Worm (Caenorhabditis elegans) whole organism, L4 larva: Measurements from ENCODE around the gene ZK757.2.

Experiments
- R02D3.7 ChIP-seq: fragments of 150-350 bp; sonication (generic microtip); optimal IDR thresholded peaks from 3 replicates; lab custom pipeline; 2014; ENCODE audit warnings: missing biosample characterization, missing genetic modification characterization
- T20F7.1 ChIP-seq: fragments of 200-800 bp; sonication (Bioruptor generic); optimal IDR thresholded peaks from 2 replicates; lab custom pipeline; 2018; ENCODE audit warnings: mild to moderate bottlenecking, missing genetic modification characterization, missing compliant biosample characterization
- Y105C5A.15 ChIP-seq: fragments of 200-800 bp; sonication (Bioruptor generic); IDR thresholded peaks from 2 replicates; pipeline ENCODE4 v1.3.6; 2022; ENCODE audit warnings: missing genetic modification characterization, missing compliant biosample characterization
- Y48G9A.11 ChIP-seq: fragments of 200-800 bp; sonication (Bioruptor generic); IDR thresholded peaks from 2 replicates; pipeline ENCODE4 v1.3.6; 2022; ENCODE audit warnings: missing genetic modification reagents, missing genetic modification characterization, missing compliant biosample characterization
- aha-1 ChIP-seq: fragments of 150-350 bp; peaks from one replicate; lab custom pipeline; 2014; ENCODE audit warnings: missing biosample characterization, missing genetic modification characterization
- ama-1 ChIP-seq: fragments of 150-350 bp; optimal IDR thresholded peaks from 2 replicates; lab custom pipeline; 2014; ENCODE audit warnings: inconsistent platforms, mixed read lengths
- arid-1 ChIP-seq: fragments of 200-800 bp; sonication (Bioruptor generic); conservative IDR thresholded peaks from 2 replicates; pipeline ENCODE4 v1.3.6; 2022; ENCODE audit warnings: missing genetic modification reagents, missing genetic modification characterization, missing compliant biosample characterization
- attf-4 ChIP-seq: sonication (generic microtip); optimal IDR thresholded peaks from 3 replicates; lab custom pipeline; 2017; ENCODE audit warnings: missing biosample characterization, missing genetic modification characterization
- ceh-28 ChIP-seq: fragments of 150-350 bp; optimal IDR thresholded peaks from 2 replicates; lab custom pipeline; 2014; ENCODE audit warnings: missing biosample characterization, missing genetic modification reagents, missing genetic modification characterization
- ceh-82 ChIP-seq: sonication (generic microtip); optimal IDR thresholded peaks from 2 replicates; lab custom pipeline; 2017; ENCODE audit warnings: missing biosample characterization, missing genetic modification characterization
- ces-1 ChIP-seq: fragments of 150-350 bp; sonication (generic microtip); optimal IDR thresholded peaks from 4 replicates; lab custom pipeline; 2014; ENCODE audit warnings: missing biosample characterization, missing genetic modification reagents, missing genetic modification characterization
- daf-12 ChIP-seq: fragments of 150-350 bp; optimal IDR thresholded peaks from 2 replicates; lab custom pipeline; 2014; ENCODE audit warnings: missing biosample characterization, missing genetic modification reagents, missing genetic modification characterization
- daf-16 ChIP-seq, 3 experiments: sonication (generic microtip); optimal IDR thresholded peaks; 2 replicates each; lab custom pipeline; 2016 to 2017; ENCODE audit warnings: missing genetic modification characterization in 3 of 3, missing genetic modification reagents in 3 of 3, mild to moderate bottlenecking in 2 of 3, missing compliant biosample characterization in 2 of 3, missing biosample characterization in 1 of 3, moderate library complexity in 1 of 3
- dmd-8 ChIP-seq: fragments of 200-800 bp; sonication (Bioruptor generic); IDR thresholded peaks from 2 replicates; pipeline ENCODE4 v1.3.6; 2022; ENCODE audit warnings: missing genetic modification characterization, missing compliant biosample characterization
- fkh-10 ChIP-seq: fragments of 150-350 bp; optimal IDR thresholded peaks from 2 replicates; lab custom pipeline; 2014; ENCODE audit warnings: missing biosample characterization, missing genetic modification reagents, missing genetic modification characterization
- fos-1 ChIP-seq: fragments of 150-350 bp; optimal IDR thresholded peaks from 2 replicates; lab custom pipeline; 2014; ENCODE audit warnings: missing biosample characterization, missing genetic modification characterization
- hif-1 ChIP-seq, 2 experiments: sonication (generic microtip); optimal IDR thresholded peaks; 2 replicates each; lab custom pipeline; 2016 to 2017; ENCODE audit warnings: missing compliant biosample characterization in 2 of 2, missing genetic modification characterization in 2 of 2, missing genetic modification reagents in 2 of 2, missing genotype in 2 of 2, mild to moderate bottlenecking in 1 of 2
- hlh-30 ChIP-seq: sonication (generic microtip); optimal IDR thresholded peaks from 2 replicates; lab custom pipeline; 2017; ENCODE audit warnings: antibody characterized with exemption, mild to moderate bottlenecking, missing genetic modification characterization, missing compliant biosample characterization; ENCODE audit not compliant: insufficient read depth
- lin-1 ChIP-seq: fragments of 200-800 bp; sonication (Bioruptor generic); IDR thresholded peaks from 2 replicates; pipeline ENCODE4 v1.3.6; 2022; ENCODE audit warnings: missing genetic modification reagents, missing genetic modification characterization, missing compliant biosample characterization
- lin-13 ChIP-seq: fragments of 150-350 bp; optimal IDR thresholded peaks from 2 replicates; lab custom pipeline; 2014; ENCODE audit warnings: missing biosample characterization, missing genetic modification reagents, missing genetic modification characterization
- lin-38 ChIP-seq: fragments of 200-800 bp; sonication (Bioruptor generic); IDR thresholded peaks from 2 replicates; pipeline ENCODE4 v1.3.6; 2022; ENCODE audit warnings: missing genetic modification reagents, missing genetic modification characterization, missing compliant biosample characterization
- lin-39 ChIP-seq: fragments of 150-350 bp; optimal IDR thresholded peaks from 2 replicates; lab custom pipeline; 2014; ENCODE audit warnings: missing biosample characterization, missing genetic modification reagents, missing genetic modification characterization
- lir-3 ChIP-seq: sonication (generic microtip); optimal IDR thresholded peaks from 2 replicates; lab custom pipeline; 2016; ENCODE audit warnings: mild to moderate bottlenecking, missing genetic modification characterization, missing compliant biosample characterization
- mep-1 ChIP-seq: fragments of 150-350 bp; sonication (generic microtip); optimal IDR thresholded peaks from 3 replicates; lab custom pipeline; 2014; ENCODE audit warnings: missing biosample characterization, missing genetic modification characterization
- mes-2 ChIP-seq: sonication (generic microtip); optimal IDR thresholded peaks from 2 replicates; lab custom pipeline; 2016; ENCODE audit warnings: missing genotype, mild to moderate bottlenecking, missing genetic modification characterization, missing compliant biosample characterization; ENCODE audit not compliant: poor library complexity, severe bottlenecking
- nhr-111 ChIP-seq: fragments of 200-800 bp; sonication (Bioruptor generic); optimal IDR thresholded peaks from 2 replicates; lab custom pipeline; 2018; ENCODE audit warnings: mild to moderate bottlenecking, missing genetic modification characterization, missing compliant biosample characterization
- pha-4 ChIP-seq, 2 experiments: fragments of 150-350 bp in 1 of 2; fragments of 200-800 bp in 1 of 2; sonication (Bioruptor generic) in 1 of 2; IDR thresholded peaks in 1 of 2; optimal IDR thresholded peaks in 1 of 2; 2 replicates each; pipeline versions ENCODE4 v1.3.6 to Lab custom; 2014 to 2022; ENCODE audit warnings: missing genetic modification characterization in 2 of 2, missing genetic modification reagents in 2 of 2, missing biosample characterization in 1 of 2, missing compliant biosample characterization in 1 of 2
- php-3 ChIP-seq: fragments of 200-800 bp; sonication (Bioruptor generic); IDR thresholded peaks from 2 replicates; pipeline ENCODE4 v1.3.6; 2022; ENCODE audit warnings: missing genetic modification reagents, missing genetic modification characterization, missing compliant biosample characterization
- set-16 ChIP-seq: fragments of 200-800 bp; sonication (Bioruptor generic); IDR thresholded peaks from 2 replicates; pipeline ENCODE4 v1.3.6; 2022; ENCODE audit warnings: missing genetic modification reagents, missing genetic modification characterization, missing compliant biosample characterization
- spr-1 ChIP-seq: sonication (generic microtip); optimal IDR thresholded peaks from 2 replicates; lab custom pipeline; 2016; ENCODE audit warnings: mild to moderate bottlenecking, missing genetic modification characterization, missing compliant biosample characterization
- tra-1 ChIP-seq: fragments of 200-800 bp; sonication (Bioruptor generic); IDR thresholded peaks from 2 replicates; pipeline ENCODE4 v1.3.6; 2022; ENCODE audit warnings: missing genetic modification reagents, missing genetic modification characterization, missing compliant biosample characterization
- unc-39 ChIP-seq: sonication (generic microtip); optimal IDR thresholded peaks from 2 replicates; lab custom pipeline; 2017; ENCODE audit warnings: missing biosample characterization, missing genetic modification characterization
- unc-62 ChIP-seq, 3 experiments: fragments of 150-350 bp in 1 of 3; sonication (generic microtip); optimal IDR thresholded peaks in 2 of 3; peaks in 1 of 3; 1 replicate in 1 of 3; 2 replicates in 2 of 3; lab custom pipeline; 2014 to 2017; ENCODE audit warnings: missing biosample characterization in 3 of 3, missing genetic modification characterization in 3 of 3, missing genetic modification reagents in 3 of 3, missing genotype in 1 of 3
- zag-1 ChIP-seq: fragments of 150-350 bp; optimal IDR thresholded peaks from 2 replicates; lab custom pipeline; 2014; ENCODE audit warnings: missing biosample characterization, missing genetic modification characterization
- zfp-3 ChIP-seq: fragments of 200-800 bp; sonication (Bioruptor generic); conservative IDR thresholded peaks from 2 replicates; pipeline ENCODE4 v1.3.6; 2022; ENCODE audit warnings: missing genetic modification reagents, missing genetic modification characterization, missing compliant biosample characterization
- ztf-11 ChIP-seq: fragments of 150-350 bp; optimal IDR thresholded peaks from 2 replicates; lab custom pipeline; 2014; ENCODE audit warnings: missing biosample characterization, missing genetic modification characterization

Gene ZK757.2

ce11 chrIII:9853667-9854620 lies 24.8 kb downstream of the ZK757.2 start:
- TF ChIP-seq T20F7.1 (GFP tag; lab: Kevin White, UChicago) = peak; percentile 40
- no peak for TF ChIP-seq fkh-10 (GFP tag; lab: Kevin White, UChicago)
- no peak for TF ChIP-seq daf-16 (GFP tag; optimal IDR thresholded peaks at IDR 0.05; lab: Kevin White, UChicago)
- TF ChIP-seq daf-16 (tag; optimal IDR thresholded peaks at IDR 0.05; lab: Kevin White, UChicago) = peak; percentile 1
- TF ChIP-seq lir-3 (tag; lab: Kevin White, UChicago) = no peak
- TF ChIP-seq attf-4 (tag; lab: Kevin White, UChicago) = no peak
- TF ChIP-seq mep-1 (tag; lab: Kevin White, UChicago) = peak; percentile 48
- 0 out of 2 replicates have a peak, but pooled peaks have one; percentile 35 for TF ChIP-seq php-3 (GFP tag; lab: Robert Waterston, UW)
- no peak for TF ChIP-seq daf-12 (tag; lab: Kevin White, UChicago)
- peak; percentile 59; the same call in 1 of the 2 replicates for TF ChIP-seq zfp-3 (GFP tag; lab: Robert Waterston, UW)
- peak; percentile 13; the same call in 1 of the 2 replicates for TF ChIP-seq lin-38 (GFP tag; lab: Robert Waterston, UW)
- TF ChIP-seq dmd-8 = no peak
- TF ChIP-seq lin-13 (GFP tag; lab: Kevin White, UChicago) = no peak
- 0 out of 2 replicates have a peak, but pooled peaks have one; percentile 17 for TF ChIP-seq lin-1 (GFP tag; lab: Robert Waterston, UW)
- TF ChIP-seq ama-1 (lab: Kevin White, UChicago) = no peak
- no peak for TF ChIP-seq fos-1 (tag; lab: Kevin White, UChicago)
- TF ChIP-seq pha-4 (GFP tag; IDR thresholded peaks at IDR 0.05; lab: Robert Waterston, UW) = no peak
- TF ChIP-seq pha-4 (tag; optimal IDR thresholded peaks at IDR 0.05; lab: Kevin White, UChicago) = no peak
- TF ChIP-seq spr-1 (tag; lab: Kevin White, UChicago) = no peak
- peak; percentile 1 for TF ChIP-seq aha-1 (tag; lab: Kevin White, UChicago)
- no peak for TF ChIP-seq unc-39 (tag; lab: Kevin White, UChicago)
- TF ChIP-seq hif-1 (tag; optimal IDR thresholded peaks at IDR 0.05; lab: Kevin White, UChicago) = no peak
- TF ChIP-seq nhr-111 = no peak
- TF ChIP-seq mes-2 (tag; lab: Kevin White, UChicago) = peak; percentile 18
- 0 out of 2 replicates have a peak, but pooled peaks have one; percentile 27 for TF ChIP-seq Y105C5A.15 (GFP tag; lab: Robert Waterston, UW)
- TF ChIP-seq ces-1 (GFP tag; lab: Kevin White, UChicago) = no peak

DNA sequence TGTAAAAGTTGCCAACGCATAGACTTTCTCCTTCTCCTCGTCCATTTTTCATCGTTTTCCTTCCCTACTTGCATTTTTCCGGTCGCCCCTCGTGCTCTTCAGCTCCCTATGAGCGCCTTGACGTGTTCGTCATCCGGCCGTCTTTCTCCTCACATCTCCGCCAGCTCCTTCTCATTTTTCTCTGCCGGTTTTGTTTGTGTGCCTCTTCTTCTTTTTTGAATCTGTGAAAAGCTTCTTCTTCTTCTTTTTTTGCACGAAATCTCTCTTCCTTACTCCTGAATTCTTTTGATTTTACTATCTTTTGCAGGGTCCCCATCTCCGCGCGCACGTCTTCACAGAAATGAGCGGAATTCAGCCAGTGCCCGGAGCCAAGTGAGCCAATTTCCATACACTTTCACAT lies 27.2 kb downstream of the ZK757.2 start, which contains the start of gene K11H3.3:
TSS of gene K11H3.3 (plus strand) at position 308 of the 400 bp plus-strand sequence.
- TF ChIP-seq aha-1 (tag; lab: Kevin White, UChicago) (peak; percentile 54), mes-2 (tag; lab: Kevin White, UChicago) (no peak), set-16 (GFP tag; lab: Robert Waterston, UW) (0 out of 2 replicates have a peak, but pooled peaks have one; percentile 17), nhr-111 (no peak), ceh-82 (tag; lab: Kevin White, UChicago) (no peak), lin-39 (tag; lab: Kevin White, UChicago) (no peak), ceh-28 (no peak), php-3 (GFP tag; lab: Robert Waterston, UW) (no peak), zag-1 (tag; lab: Kevin White, UChicago) (no peak), mep-1 (tag; lab: Kevin White, UChicago) (peak; percentile 8), hlh-30 (tag; lab: Kevin White, UChicago) (peak; percentile 13), hif-1 (tag; optimal IDR thresholded peaks at IDR 0.05; lab: Kevin White, UChicago) (no peak), Y48G9A.11 (no peak), unc-62 (GFP tag; optimal IDR thresholded peaks at IDR 0.05 in 1 of 2; lab: Kevin White, UChicago) (no peak), unc-62 (tag; optimal IDR thresholded peaks at IDR 0.05; lab: Kevin White, UChicago) (no peak), tra-1 (GFP tag; lab: Robert Waterston, UW) (no peak), ztf-11 (tag; lab: Kevin White, UChicago) (no peak), dmd-8 (no peak), attf-4 (tag; lab: Kevin White, UChicago) (no peak), ces-1 (GFP tag; lab: Kevin White, UChicago) (no peak), R02D3.7 (no peak), arid-1 (GFP tag; lab: Robert Waterston, UW) (no peak)
